Worm (Caenorhabditis elegans) whole organism, early embryonic: Measurements from ENCODE around the gene W09G12.6.

Experiments
- ama-1 ChIP-seq: fragments of 150-350 bp; optimal IDR thresholded peaks from 2 replicates; lab custom pipeline; 2014
- ceh-13 ChIP-seq: fragments of 200-800 bp; sonication (Bioruptor generic); optimal IDR thresholded peaks from 2 replicates; lab custom pipeline; 2018; ENCODE audit warnings: mild to moderate bottlenecking, missing genetic modification characterization, missing compliant biosample characterization
- ceh-36 ChIP-seq: sonication (generic microtip); optimal IDR thresholded peaks from 2 replicates; lab custom pipeline; 2016; ENCODE audit warnings: missing genetic modification characterization, inconsistent platforms, missing compliant biosample characterization
- ets-7 ChIP-seq: sonication (generic microtip); optimal IDR thresholded peaks from 2 replicates; lab custom pipeline; 2016; ENCODE audit warnings: missing genotype, missing genetic modification characterization, missing compliant biosample characterization
- hmbx-1 ChIP-seq: sonication (generic microtip); optimal IDR thresholded peaks from 2 replicates; lab custom pipeline; 2016; ENCODE audit warnings: mild to moderate bottlenecking, missing genetic modification characterization, missing compliant biosample characterization
- hnd-1 ChIP-seq: sonication (generic microtip); optimal IDR thresholded peaks from 2 replicates; lab custom pipeline; 2016; ENCODE audit warnings: missing genetic modification characterization, missing compliant biosample characterization
- pes-1 ChIP-seq: fragments of 200-800 bp; sonication (Bioruptor generic); IDR thresholded peaks from 2 replicates; pipeline ENCODE4 v1.3.6; 2022; ENCODE audit warnings: missing genetic modification reagents, missing genetic modification characterization, missing compliant biosample characterization
- sea-1 ChIP-seq: fragments of 200-800 bp; sonication (Bioruptor generic); conservative IDR thresholded peaks from 2 replicates; pipeline ENCODE4 v1.3.6; 2022; ENCODE audit warnings: missing genetic modification characterization, missing compliant biosample characterization
- tra-4 ChIP-seq: sonication (generic microtip); optimal IDR thresholded peaks from 2 replicates; lab custom pipeline; 2017; ENCODE audit warnings: missing genetic modification characterization, missing compliant biosample characterization

- no peak for TF ChIP-seq hmbx-1 (tag; lab: Kevin White, UChicago)
- no peak for TF ChIP-seq ama-1
- TF ChIP-seq ceh-36 (tag; lab: Kevin White, UChicago): no peak
- no peak for TF ChIP-seq ets-7 (tag; lab: Kevin White, UChicago)
- TF ChIP-seq sea-1 (GFP tag; lab: Robert Waterston, UW): no peak
- no peak for TF ChIP-seq tra-4 (tag; lab: Kevin White, UChicago)
- TF ChIP-seq pes-1 (GFP tag; lab: Robert Waterston, UW): no peak
- no peak for TF ChIP-seq hnd-1
- no peak for TF ChIP-seq ceh-13 (GFP tag; lab: Kevin White, UChicago)
Measured at ce11 chrIV:1260474-1260873, 28.8 kb downstream of the W09G12.6 start.
